Worm (Caenorhabditis elegans) whole organism, midembryonic: ENCODE data around the gene hsp-1.
A peak's percentile ranks its signal among the peaks of the same experiment; 100 is the strongest.

Experiments
- T22C8.4 ChIP-seq: fragments of 200-800 bp; sonication (Bioruptor generic); IDR thresholded peaks from 2 replicates; pipeline ENCODE4 v1.3.6; 2022; ENCODE audit warnings: missing genetic modification characterization, missing compliant biosample characterization
- cog-1 ChIP-seq: sonication (generic microtip); optimal IDR thresholded peaks from 2 replicates; lab custom pipeline; 2016; ENCODE audit warnings: missing genetic modification characterization, missing compliant biosample characterization
- flt-1 ChIP-seq: fragments of 200-800 bp; sonication (Bioruptor generic); IDR thresholded peaks from 2 replicates; pipeline ENCODE4 v1.3.6; 2022; ENCODE audit warnings: missing genetic modification characterization, missing compliant biosample characterization
- klf-2 ChIP-seq: fragments of 200-800 bp; sonication (Bioruptor generic); conservative IDR thresholded peaks from 2 replicates; pipeline ENCODE4 v1.3.6; 2022; ENCODE audit warnings: missing genetic modification reagents, missing genetic modification characterization, missing compliant biosample characterization
- med-1 ChIP-seq: sonication (generic microtip); optimal IDR thresholded peaks from 2 replicates; lab custom pipeline; 2017; ENCODE audit warnings: missing genetic modification characterization, mild to moderate bottlenecking, missing compliant biosample characterization, antibody characterized with exemption, missing genetic modification reagents; ENCODE audit not compliant: insufficient read depth
- ref-1 ChIP-seq: fragments of 200-800 bp; sonication (Bioruptor generic); conservative IDR thresholded peaks from 2 replicates; pipeline ENCODE4 v1.3.6; 2022; ENCODE audit warnings: missing genetic modification reagents, missing genetic modification characterization, missing compliant biosample characterization
- tab-1 ChIP-seq: fragments of 200-800 bp; sonication (Bioruptor generic); IDR thresholded peaks from 2 replicates; pipeline ENCODE4 v1.3.6; 2022; ENCODE audit warnings: missing genetic modification characterization, missing compliant biosample characterization
- ztf-23 ChIP-seq: fragments of 200-800 bp; sonication (Bioruptor generic); IDR thresholded peaks from 2 replicates; pipeline ENCODE4 v1.3.6; 2022; ENCODE audit warnings: missing genetic modification reagents, missing genetic modification characterization, missing compliant biosample characterization
- ztf-29 ChIP-seq: fragments of 200-800 bp; sonication (Bioruptor generic); IDR thresholded peaks from 2 replicates; pipeline ENCODE4 v1.3.6; 2022; ENCODE audit warnings: missing genetic modification reagents, missing genetic modification characterization, missing compliant biosample characterization

Gene hsp-1

ce11 chrIV:17278861-17279591 is at the start of gene hsp-1:
Gene hsp-1, plus strand, starts transcription at chrIV:17278959.
- TF ChIP-seq T22C8.4 (GFP tag; lab: Robert Waterston, UW) (no peak), tab-1 (peak; percentile 35; the same call in 1 of the 2 replicates)

ce11 chrIV:17230958-17231357 is 47.8 kb upstream of the hsp-1 start, which contains the start of gene npr-32:
Gene npr-32, minus strand, starts transcription at chrIV:17231058.
- TF ChIP-seq flt-1 (GFP tag; lab: Robert Waterston, UW) = no peak
- no peak for TF ChIP-seq cog-1
- no peak for TF ChIP-seq tab-1
- no peak for TF ChIP-seq med-1 (GFP tag; lab: Kevin White, UChicago)
- no peak for TF ChIP-seq ref-1 (GFP tag; lab: Robert Waterston, UW)
- TF ChIP-seq ztf-23 = no peak
- TF ChIP-seq ztf-29 (GFP tag; lab: Robert Waterston, UW) = no peak
- no peak for TF ChIP-seq T22C8.4 (GFP tag; lab: Robert Waterston, UW)

- TF ChIP-seq med-1 (GFP tag; lab: Kevin White, UChicago) (no peak), ztf-29 (GFP tag; lab: Robert Waterston, UW) (no peak), T22C8.4 (GFP tag; lab: Robert Waterston, UW) (no peak), klf-2 (GFP tag; lab: Robert Waterston, UW) (no peak)
Measured at ce11 chrIV:17232899-17233298, 45.9 kb upstream of the hsp-1 start.

- no peak for TF ChIP-seq cog-1
- TF ChIP-seq ref-1 (GFP tag; lab: Robert Waterston, UW) = no peak
- TF ChIP-seq med-1 (GFP tag; lab: Kevin White, UChicago) = no peak
- TF ChIP-seq ztf-29 (GFP tag; lab: Robert Waterston, UW) = no peak
- TF ChIP-seq flt-1 (GFP tag; lab: Robert Waterston, UW) = no peak
- no peak for TF ChIP-seq klf-2 (GFP tag; lab: Robert Waterston, UW)
Measured at ce11 chrIV:17233494-17233893, 45.3 kb upstream of the hsp-1 start.

ce11 chrIV:17237029-17237428 is 41.7 kb upstream of the hsp-1 start:
- TF ChIP-seq ztf-23 (no peak), ztf-29 (GFP tag; lab: Robert Waterston, UW) (no peak), T22C8.4 (GFP tag; lab: Robert Waterston, UW) (no peak), klf-2 (GFP tag; lab: Robert Waterston, UW) (no peak), med-1 (GFP tag; lab: Kevin White, UChicago) (no peak), tab-1 (no peak), flt-1 (GFP tag; lab: Robert Waterston, UW) (no peak), cog-1 (no peak), ref-1 (GFP tag; lab: Robert Waterston, UW) (no peak)

- TF ChIP-seq ztf-29 (GFP tag; lab: Robert Waterston, UW) (no peak), flt-1 (GFP tag; lab: Robert Waterston, UW) (no peak), tab-1 (no peak), ref-1 (GFP tag; lab: Robert Waterston, UW) (no peak), klf-2 (GFP tag; lab: Robert Waterston, UW) (no peak), T22C8.4 (GFP tag; lab: Robert Waterston, UW) (no peak), med-1 (GFP tag; lab: Kevin White, UChicago) (no peak), cog-1 (no peak), ztf-23 (no peak)
Measured at ce11 chrIV:17238951-17239350, 39.8 kb upstream of the hsp-1 start.

- TF ChIP-seq ztf-23 = no peak
- TF ChIP-seq ztf-29 (GFP tag; lab: Robert Waterston, UW) = no peak
- no peak for TF ChIP-seq T22C8.4 (GFP tag; lab: Robert Waterston, UW)
- no peak for TF ChIP-seq tab-1
- TF ChIP-seq cog-1 = no peak
- TF ChIP-seq ref-1 (GFP tag; lab: Robert Waterston, UW) = no peak
- no peak for TF ChIP-seq flt-1 (GFP tag; lab: Robert Waterston, UW)
- no peak for TF ChIP-seq med-1 (GFP tag; lab: Kevin White, UChicago)
- TF ChIP-seq klf-2 (GFP tag; lab: Robert Waterston, UW) = no peak
Measured at ce11 chrIV:17245200-17245599, 33.6 kb upstream of the hsp-1 start, which contains the start of gene ZK550.2. Gene ZK550.2, plus strand, starts transcription at chrIV:17245584.

- TF ChIP-seq ztf-29 (GFP tag; lab: Robert Waterston, UW) = no peak
- TF ChIP-seq flt-1 (GFP tag; lab: Robert Waterston, UW) = no peak
- no peak for TF ChIP-seq med-1 (GFP tag; lab: Kevin White, UChicago)
- TF ChIP-seq klf-2 (GFP tag; lab: Robert Waterston, UW) = no peak
- no peak for TF ChIP-seq ref-1 (GFP tag; lab: Robert Waterston, UW)
- TF ChIP-seq T22C8.4 (GFP tag; lab: Robert Waterston, UW) = no peak
Measured at ce11 chrIV:17247184-17247583, 31.6 kb upstream of the hsp-1 start.

- TF ChIP-seq med-1 (GFP tag; lab: Kevin White, UChicago) = no peak
- no peak for TF ChIP-seq flt-1 (GFP tag; lab: Robert Waterston, UW)
- TF ChIP-seq ztf-29 (GFP tag; lab: Robert Waterston, UW) = no peak
- TF ChIP-seq cog-1 = no peak
- TF ChIP-seq T22C8.4 (GFP tag; lab: Robert Waterston, UW) = no peak
Measured at ce11 chrIV:17248538-17248937, 30.2 kb upstream of the hsp-1 start.

ce11 chrIV:17249691-17250181 is 29.0 kb upstream of the hsp-1 start, which contains the start of gene eelo-2:
Gene eelo-2, plus strand, starts transcription at chrIV:17250131.
- TF ChIP-seq cog-1 = peak; percentile 81
- no peak for TF ChIP-seq med-1 (GFP tag; lab: Kevin White, UChicago)
- no peak; the same call in 1 of the 2 replicates for TF ChIP-seq tab-1
- TF ChIP-seq ref-1 (GFP tag; lab: Robert Waterston, UW) = no peak
- peak; percentile 84 for TF ChIP-seq ztf-23
- peak; percentile 70 for TF ChIP-seq ztf-29 (GFP tag; lab: Robert Waterston, UW)
- no peak for TF ChIP-seq T22C8.4 (GFP tag; lab: Robert Waterston, UW)
- no peak for TF ChIP-seq klf-2 (GFP tag; lab: Robert Waterston, UW)
- peak; percentile 86 for TF ChIP-seq flt-1 (GFP tag; lab: Robert Waterston, UW)
